Fruit fly (Drosophila melanogaster): ENCODE data around the gene ATPsynepsilonL.

The ATPsynepsilonL gene

DNA sequence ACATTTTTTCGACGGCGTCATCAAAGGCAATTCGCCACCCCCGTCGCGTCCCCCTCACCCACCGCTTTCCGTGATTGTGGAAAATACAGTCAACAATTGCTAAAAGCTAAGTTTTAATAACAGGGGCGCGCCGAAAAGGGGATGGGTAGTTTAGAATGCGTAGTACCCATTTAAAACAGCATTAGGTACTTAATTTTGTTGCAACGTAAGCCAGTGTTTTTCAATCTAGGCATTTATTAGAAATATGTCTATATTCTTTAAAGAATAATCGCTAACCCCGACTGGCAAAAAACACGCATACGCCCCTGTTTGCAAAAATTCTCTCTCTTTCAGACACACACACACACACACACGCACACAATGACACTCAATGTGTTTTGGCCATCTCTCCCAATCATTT lies 36.7 kb upstream of the ATPsynepsilonL start (continued):
- no peak for TF ChIP-seq CG16779 (tag; optimal IDR thresholded peaks at IDR 0.05)
- peak; percentile 56 for TF ChIP-seq achi (GFP tag; optimal IDR thresholded peaks at IDR 0.05)
- peak; percentile 48 for TF ChIP-seq CG10669 (GFP tag; optimal IDR thresholded peaks at IDR 0.05)
- peak; percentile 88 for TF ChIP-seq Ets21C (GFP tag; optimal IDR thresholded peaks at IDR 0.05)
- TF ChIP-seq net (GFP tag; optimal IDR thresholded peaks at IDR 0.05) = peak; percentile 57
- peak; percentile 92 for TF ChIP-seq CG31627 (GFP tag; optimal IDR thresholded peaks at IDR 0.05)
- no peak for TF ChIP-seq CG6854 (GFP tag; optimal IDR thresholded peaks at IDR 0.05)
- no peak for TF ChIP-seq CG11762 (GFP tag; optimal IDR thresholded peaks at IDR 0.05; ENCODE audit: insufficient read depth)
- TF ChIP-seq CG6163 (GFP tag; IDR thresholded peaks at IDR 0.05) = peak; percentile 81
- peak; percentile 84 for TF ChIP-seq Sox14 (GFP tag; optimal IDR thresholded peaks at IDR 0.05)
- peak; percentile 67 for TF ChIP-seq CG34406 (GFP tag; optimal IDR thresholded peaks at IDR 0.05)
- TF ChIP-seq Hr38 (GFP tag; optimal IDR thresholded peaks at IDR 0.05) = no peak
- peak; percentile 22 for TF ChIP-seq fkh (GFP tag; optimal IDR thresholded peaks at IDR 0.05)
- TF ChIP-seq fd59A (GFP tag; optimal IDR thresholded peaks at IDR 0.05) = peak; percentile 23
- peak; percentile 88 for TF ChIP-seq Met (GFP tag; optimal IDR thresholded peaks at IDR 0.05)
- TF ChIP-seq CG8632 (GFP tag; optimal IDR thresholded peaks at IDR 0.05) = peak; percentile 58
- TF ChIP-seq CG1621 (tag; optimal IDR thresholded peaks at IDR 0.05) = peak; percentile 36
- no peak for TF ChIP-seq Lpt (GFP tag; optimal IDR thresholded peaks at IDR 0.05)
- TF ChIP-seq ss (GFP tag; optimal IDR thresholded peaks at IDR 0.05) = no peak
- TF ChIP-seq CG6276 (GFP tag; optimal IDR thresholded peaks at IDR 0.05) = no peak
- peak; percentile 88 for TF ChIP-seq lz (GFP tag; optimal IDR thresholded peaks at IDR 0.05)
- peak; percentile 85 for TF ChIP-seq cyc (GFP tag; optimal IDR thresholded peaks at IDR 0.05)
- TF ChIP-seq CG8319 (GFP tag; optimal IDR thresholded peaks at IDR 0.05) = peak; percentile 33
- TF ChIP-seq CG9139 (GFP tag; optimal IDR thresholded peaks at IDR 0.05) = no peak
- TF ChIP-seq dsx (GFP tag; optimal IDR thresholded peaks at IDR 0.05; ENCODE audit: poor library complexity, severe bottlenecking) = no peak
- TF ChIP-seq eg (GFP tag; IDR thresholded peaks at IDR 0.05) = peak; percentile 70
- peak; percentile 6 for TF ChIP-seq dac (GFP tag; optimal IDR thresholded peaks at IDR 0.05)
- peak; percentile 50 for TF ChIP-seq Eip75B (GFP tag; optimal IDR thresholded peaks at IDR 0.05)
- peak; percentile 34 for TF ChIP-seq CG3919 (GFP tag; optimal IDR thresholded peaks at IDR 0.05)
- peak; percentile 43 for TF ChIP-seq CG11902 (GFP tag; optimal IDR thresholded peaks at IDR 0.05)
- TF ChIP-seq CG15336 (GFP tag; IDR thresholded peaks at IDR 0.05) = peak; percentile 53

DNA sequence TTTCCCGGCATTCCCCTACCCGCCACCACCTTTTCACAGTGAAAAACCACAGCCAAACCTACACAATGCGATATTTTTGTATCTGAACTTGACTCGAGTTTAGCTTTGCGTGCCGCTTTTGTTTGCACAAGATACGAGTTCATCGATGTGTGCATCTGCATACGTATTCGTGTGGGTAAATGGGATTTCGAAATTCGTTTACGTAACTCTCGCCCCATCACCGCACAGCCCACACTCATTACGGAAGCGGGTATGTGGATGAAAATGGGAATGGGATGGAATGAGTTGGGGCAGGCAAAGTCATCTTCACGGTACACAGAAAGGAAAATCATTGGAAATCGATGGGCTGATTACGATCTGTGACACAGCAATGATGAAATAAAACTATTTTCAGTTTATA lies 35.4 kb upstream of the ATPsynepsilonL start:
- TF ChIP-seq vri (GFP tag; optimal IDR thresholded peaks at IDR 0.05) (peak; percentile 66), ss (GFP tag; optimal IDR thresholded peaks at IDR 0.05) (peak in 1 of 2 experiments; percentile 18), CG11902 (GFP tag; optimal IDR thresholded peaks at IDR 0.05) (no peak), CG6163 (GFP tag; IDR thresholded peaks at IDR 0.05) (no peak)

DNA sequence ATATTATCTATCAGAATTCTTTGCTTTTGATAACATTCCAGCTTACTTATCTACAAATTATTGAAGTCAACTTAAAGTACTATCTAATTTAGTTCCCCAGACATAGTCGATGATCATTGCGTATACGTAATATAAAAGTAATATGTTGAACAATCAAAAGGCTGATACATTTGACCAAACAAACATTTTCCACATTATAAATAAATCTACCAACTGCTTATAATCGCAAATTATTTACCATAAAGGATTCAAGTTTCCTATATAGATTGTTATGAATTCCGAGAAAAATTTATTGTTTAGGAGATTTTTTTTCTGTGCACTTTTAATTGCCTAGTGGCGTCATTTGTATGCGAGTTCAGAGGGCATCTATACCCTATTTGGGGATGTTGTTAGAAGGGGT lies 34.9 kb upstream of the ATPsynepsilonL start:
- 0 out of 2 replicates have a peak, but pooled peaks have one; percentile 9 for TF ChIP-seq CG11294 (GFP tag; IDR thresholded peaks at IDR 0.05)
- no peak for TF ChIP-seq Lpt (GFP tag; optimal IDR thresholded peaks at IDR 0.05)
- peak; percentile 3 for TF ChIP-seq Sox14 (GFP tag; optimal IDR thresholded peaks at IDR 0.05)
- no peak for TF ChIP-seq CG15336 (GFP tag; IDR thresholded peaks at IDR 0.05)
- TF ChIP-seq CG7368 (GFP tag; optimal IDR thresholded peaks at IDR 0.05) = no peak
- TF ChIP-seq acj6 (GFP tag; optimal IDR thresholded peaks at IDR 0.05) = peak; percentile 3
- TF ChIP-seq CG8119 (GFP tag; IDR thresholded peaks at IDR 0.05) = no peak
- no peak for TF ChIP-seq fd85E (GFP tag; optimal IDR thresholded peaks at IDR 0.05)
- TF ChIP-seq Sox15 (GFP tag; optimal IDR thresholded peaks at IDR 0.05) = no peak
- TF ChIP-seq Hr38 (GFP tag; optimal IDR thresholded peaks at IDR 0.05) = no peak
- no peak for TF ChIP-seq CG11762 (GFP tag; optimal IDR thresholded peaks at IDR 0.05; ENCODE audit: insufficient read depth)
- peak; percentile 75 for TF ChIP-seq Eip78C (GFP tag)
- TF ChIP-seq CG8632 (GFP tag; optimal IDR thresholded peaks at IDR 0.05) = no peak
- no peak for TF ChIP-seq Hr39 (GFP tag; optimal IDR thresholded peaks at IDR 0.05)
- TF ChIP-seq CG1621 (tag; optimal IDR thresholded peaks at IDR 0.05) = no peak
- TF ChIP-seq achi (GFP tag; optimal IDR thresholded peaks at IDR 0.05) = no peak
- TF ChIP-seq fkh (GFP tag; optimal IDR thresholded peaks at IDR 0.05) = no peak
- no peak for TF ChIP-seq net (GFP tag; optimal IDR thresholded peaks at IDR 0.05)
- peak; percentile 7 for TF ChIP-seq CG10669 (GFP tag; optimal IDR thresholded peaks at IDR 0.05)
- no peak for TF ChIP-seq salr (GFP tag; optimal IDR thresholded peaks at IDR 0.05)
- TF ChIP-seq dsx (GFP tag; optimal IDR thresholded peaks at IDR 0.05; ENCODE audit: poor library complexity, severe bottlenecking) = no peak
- TF ChIP-seq CG10631 (GFP tag; optimal IDR thresholded peaks at IDR 0.05) = no peak
- TF ChIP-seq ss (GFP tag; optimal IDR thresholded peaks at IDR 0.05) = no peak
- TF ChIP-seq esn (GFP tag; optimal IDR thresholded peaks at IDR 0.05) = no peak
- TF ChIP-seq CG9139 (GFP tag; optimal IDR thresholded peaks at IDR 0.05) = no peak
- no peak for TF ChIP-seq vri (GFP tag; optimal IDR thresholded peaks at IDR 0.05)
- no peak for TF ChIP-seq CG16779 (tag; optimal IDR thresholded peaks at IDR 0.05)
- TF ChIP-seq Gug (GFP tag; IDR thresholded peaks at IDR 0.05) = no peak
- no peak for TF ChIP-seq spab (GFP tag; optimal IDR thresholded peaks at IDR 0.05)
- TF ChIP-seq CG3032 (tag; optimal IDR thresholded peaks at IDR 0.05) = no peak
- TF ChIP-seq dac (GFP tag; optimal IDR thresholded peaks at IDR 0.05) = no peak
